Worm (Caenorhabditis elegans) whole organism, L2 larva: ENCODE measurements around the gene Y55H10A.2.
A peak's percentile ranks its signal among the peaks of the same experiment; 100 is the strongest.

Source experiments
- C34F6.9 ChIP-seq: fragments of 150-350 bp; optimal IDR thresholded peaks from 2 replicates; lab custom pipeline; 2014; ENCODE audit warnings: missing biosample characterization, missing genetic modification characterization
- F13H6.1 ChIP-seq: sonication (generic microtip); optimal IDR thresholded peaks from 2 replicates; lab custom pipeline; 2016; ENCODE audit warnings: missing genetic modification characterization, missing compliant biosample characterization
- R02D3.7 ChIP-seq: fragments of 150-350 bp; optimal IDR thresholded peaks from 2 replicates; lab custom pipeline; 2014; ENCODE audit warnings: missing biosample characterization, missing genetic modification characterization
- Y55F3AM.14 ChIP-seq: fragments of 200-800 bp; sonication (Bioruptor generic); optimal IDR thresholded peaks from 2 replicates; lab custom pipeline; 2018; ENCODE audit warnings: mild to moderate bottlenecking, missing genetic modification characterization, missing compliant biosample characterization
- ZK546.5 ChIP-seq: sonication (generic microtip); optimal IDR thresholded peaks from 2 replicates; lab custom pipeline; 2017; ENCODE audit warnings: missing biosample characterization, missing genetic modification characterization
- alr-1 ChIP-seq: fragments of 150-350 bp; optimal IDR thresholded peaks from 2 replicates; lab custom pipeline; 2014; ENCODE audit warnings: missing biosample characterization, missing genetic modification characterization
- aly-2 ChIP-seq: fragments of 150-350 bp; optimal IDR thresholded peaks from 2 replicates; lab custom pipeline; 2014; ENCODE audit warnings: missing biosample characterization, missing genetic modification characterization
- ama-1 ChIP-seq: fragments of 150-350 bp; optimal IDR thresholded peaks from 2 replicates; lab custom pipeline; 2018; ENCODE audit warnings: inconsistent platforms
- blmp-1 ChIP-seq: sonication (generic microtip); optimal IDR thresholded peaks from 2 replicates; lab custom pipeline; 2017; ENCODE audit warnings: missing genetic modification characterization, mild to moderate bottlenecking, missing compliant biosample characterization, antibody characterized with exemption, moderate library complexity; ENCODE audit not compliant: insufficient read depth
- ceh-16 ChIP-seq: fragments of 150-350 bp; optimal IDR thresholded peaks from 2 replicates; lab custom pipeline; 2014; ENCODE audit warnings: missing biosample characterization, missing genetic modification characterization
- ceh-82 ChIP-seq: fragments of 150-350 bp; optimal IDR thresholded peaks from 2 replicates; lab custom pipeline; 2014; ENCODE audit warnings: missing biosample characterization, missing genetic modification characterization
- crh-2 ChIP-seq: sonication (generic microtip); optimal IDR thresholded peaks from 2 replicates; lab custom pipeline; 2017; ENCODE audit warnings: missing biosample characterization, missing genetic modification characterization
- dmd-4 ChIP-seq: sonication (generic microtip); optimal IDR thresholded peaks from 2 replicates; lab custom pipeline; 2017; ENCODE audit warnings: missing biosample characterization, missing genetic modification characterization
- egl-27 ChIP-seq: sonication (generic microtip); optimal IDR thresholded peaks from 3 replicates; lab custom pipeline; 2017; ENCODE audit warnings: missing biosample characterization, missing genetic modification reagents, missing genetic modification characterization
- elt-1 ChIP-seq: fragments of 150-350 bp; optimal IDR thresholded peaks from 2 replicates; lab custom pipeline; 2014; ENCODE audit warnings: missing biosample characterization, missing genetic modification characterization
- elt-3 ChIP-seq: sonication (generic microtip); optimal IDR thresholded peaks from 2 replicates; lab custom pipeline; 2017; ENCODE audit warnings: missing biosample characterization, missing genetic modification characterization
- fos-1 ChIP-seq: fragments of 150-350 bp; optimal IDR thresholded peaks from 2 replicates; lab custom pipeline; 2014; ENCODE audit warnings: missing biosample characterization, missing genetic modification characterization
- gmeb-1 ChIP-seq: fragments of 150-350 bp; optimal IDR thresholded peaks from 2 replicates; lab custom pipeline; 2014; ENCODE audit warnings: missing biosample characterization, missing genetic modification characterization
- lin-11 ChIP-seq: fragments of 150-350 bp; sonication (generic microtip); optimal IDR thresholded peaks from 2 replicates; lab custom pipeline; 2014; ENCODE audit warnings: missing biosample characterization, missing genetic modification characterization, inconsistent platforms, mixed read lengths
- lin-13 ChIP-seq: fragments of 150-350 bp; optimal IDR thresholded peaks from 2 replicates; lab custom pipeline; 2014; ENCODE audit warnings: missing biosample characterization, missing genetic modification reagents, missing genetic modification characterization
- lin-39 ChIP-seq: fragments of 150-350 bp; optimal IDR thresholded peaks from 2 replicates; lab custom pipeline; 2014; ENCODE audit warnings: missing biosample characterization, missing genetic modification reagents, missing genetic modification characterization
- lsy-2 ChIP-seq, 2 experiments: fragments of 150-350 bp in 1 of 2; sonication (generic microtip) in 1 of 2; optimal IDR thresholded peaks; 2 replicates each; lab custom pipeline; 2014 to 2017; ENCODE audit warnings: missing biosample characterization in 2 of 2, missing genetic modification characterization in 2 of 2
- mab-5 ChIP-seq: fragments of 150-350 bp; optimal IDR thresholded peaks from 2 replicates; lab custom pipeline; 2014; ENCODE audit warnings: missing biosample characterization, missing genetic modification characterization
- mbf-1 ChIP-seq: sonication (generic microtip); optimal IDR thresholded peaks from 2 replicates; lab custom pipeline; 2017; ENCODE audit warnings: missing biosample characterization, missing genetic modification characterization
- mdl-1 ChIP-seq, 2 experiments: fragments of 150-350 bp in 1 of 2; sonication (generic microtip) in 1 of 2; optimal IDR thresholded peaks; 2 replicates each; lab custom pipeline; 2017; ENCODE audit warnings: missing biosample characterization in 2 of 2, missing genetic modification characterization in 2 of 2
- nhr-10 ChIP-seq: sonication (generic microtip); optimal IDR thresholded peaks from 2 replicates; lab custom pipeline; 2017; ENCODE audit warnings: missing biosample characterization, missing genetic modification characterization
- nhr-11 ChIP-seq: fragments of 150-350 bp; optimal IDR thresholded peaks from 2 replicates; lab custom pipeline; 2014; ENCODE audit warnings: missing biosample characterization, missing genetic modification characterization
- nhr-12 ChIP-seq: fragments of 150-350 bp; optimal IDR thresholded peaks from 2 replicates; lab custom pipeline; 2014; ENCODE audit warnings: missing biosample characterization, missing genetic modification characterization
- nhr-129 ChIP-seq: fragments of 150-350 bp; optimal IDR thresholded peaks from 2 replicates; lab custom pipeline; 2014; ENCODE audit warnings: missing biosample characterization, missing genetic modification characterization
- nhr-21 ChIP-seq: fragments of 150-350 bp; optimal IDR thresholded peaks from 2 replicates; lab custom pipeline; 2014; ENCODE audit warnings: missing biosample characterization, missing genetic modification characterization
- nhr-23 ChIP-seq: fragments of 150-350 bp; optimal IDR thresholded peaks from 2 replicates; lab custom pipeline; 2014; ENCODE audit warnings: missing biosample characterization, missing genetic modification reagents, missing genetic modification characterization
- nhr-237 ChIP-seq: fragments of 150-350 bp; optimal IDR thresholded peaks from 2 replicates; lab custom pipeline; 2014; ENCODE audit warnings: missing biosample characterization, missing genetic modification characterization
- nhr-25 ChIP-seq: fragments of 150-350 bp; sonication (generic microtip); optimal IDR thresholded peaks from 3 replicates; lab custom pipeline; 2014; ENCODE audit warnings: missing biosample characterization, missing genetic modification characterization
- nhr-6 ChIP-seq: fragments of 150-350 bp; optimal IDR thresholded peaks from 2 replicates; lab custom pipeline; 2014; ENCODE audit warnings: missing biosample characterization, missing genetic modification characterization
- nhr-77 ChIP-seq: fragments of 150-350 bp; optimal IDR thresholded peaks from 2 replicates; lab custom pipeline; 2014; ENCODE audit warnings: missing biosample characterization, missing genetic modification characterization
- peb-1 ChIP-seq: fragments of 150-350 bp; optimal IDR thresholded peaks from 2 replicates; lab custom pipeline; 2014; ENCODE audit warnings: missing biosample characterization, missing genetic modification characterization
- sem-4 ChIP-seq: fragments of 150-350 bp; optimal IDR thresholded peaks from 2 replicates; lab custom pipeline; 2014; ENCODE audit warnings: missing biosample characterization, missing genetic modification reagents, missing genetic modification characterization
- skn-1 ChIP-seq: sonication (generic microtip); optimal IDR thresholded peaks from 2 replicates; lab custom pipeline; 2017; ENCODE audit warnings: missing biosample characterization, missing genetic modification characterization
- sma-3 ChIP-seq: sonication (generic microtip); optimal IDR thresholded peaks from 2 replicates; lab custom pipeline; 2016; ENCODE audit warnings: missing genetic modification reagents, missing genetic modification characterization, missing compliant biosample characterization
- sma-9 ChIP-seq, 2 experiments: fragments of 150-350 bp in 1 of 2; sonication (generic microtip) in 1 of 2; optimal IDR thresholded peaks; 2 replicates each; lab custom pipeline; 2014 to 2016; ENCODE audit warnings: missing genetic modification characterization in 2 of 2, mild to moderate bottlenecking in 1 of 2, missing biosample characterization in 1 of 2, missing compliant biosample characterization in 1 of 2, missing genetic modification reagents in 1 of 2, moderate library complexity in 1 of 2
- snpc-4 ChIP-seq: fragments of 150-350 bp; optimal IDR thresholded peaks from 2 replicates; lab custom pipeline; 2014; ENCODE audit warnings: missing biosample characterization, missing genetic modification characterization
- unc-39 ChIP-seq: fragments of 150-350 bp; optimal IDR thresholded peaks from 2 replicates; lab custom pipeline; 2014; ENCODE audit warnings: missing biosample characterization, missing genetic modification characterization
- unc-55 ChIP-seq: fragments of 150-350 bp; sonication (generic microtip); optimal IDR thresholded peaks from 3 replicates; lab custom pipeline; 2014; ENCODE audit warnings: missing biosample characterization, missing genetic modification reagents, missing genetic modification characterization
- unc-62 ChIP-seq: fragments of 150-350 bp; optimal IDR thresholded peaks from 2 replicates; lab custom pipeline; 2014; ENCODE audit warnings: missing biosample characterization, missing genetic modification reagents, missing genetic modification characterization
- zag-1 ChIP-seq: fragments of 150-350 bp; optimal IDR thresholded peaks from 2 replicates; lab custom pipeline; 2014; ENCODE audit warnings: missing biosample characterization, missing genetic modification characterization
- ztf-1 ChIP-seq: fragments of 200-800 bp; sonication (Bioruptor generic); conservative IDR thresholded peaks from 2 replicates; pipeline ENCODE4 v1.3.6; 2022; ENCODE audit warnings: missing genetic modification characterization, missing compliant biosample characterization
- ztf-11 ChIP-seq: sonication (generic microtip); optimal IDR thresholded peaks from 2 replicates; lab custom pipeline; 2017; ENCODE audit warnings: missing biosample characterization, missing genetic modification characterization
- ztf-4 ChIP-seq: fragments of 150-350 bp; optimal IDR thresholded peaks from 2 replicates; lab custom pipeline; 2014; ENCODE audit warnings: missing biosample characterization, missing genetic modification characterization

Gene Y55H10A.2

DNA sequence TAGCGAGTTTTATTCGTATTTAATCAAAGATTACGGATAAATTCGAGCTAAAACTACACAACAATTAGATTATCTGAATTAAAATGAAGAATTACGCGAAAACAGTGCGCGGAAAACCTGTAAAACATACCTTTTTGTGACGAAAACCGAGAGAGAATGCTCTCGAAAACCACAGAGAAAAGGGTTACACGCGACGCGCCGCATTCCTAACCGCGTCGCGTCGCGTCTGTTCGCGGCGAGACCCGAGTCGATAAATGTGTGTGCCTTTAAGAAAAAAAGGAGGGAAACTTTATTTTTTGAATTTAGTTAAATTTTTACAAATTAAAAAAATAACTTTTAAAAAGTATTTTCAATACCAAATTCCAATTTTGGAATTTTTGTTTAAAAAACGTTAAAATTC is 24.6 kb upstream of the Y55H10A.2 start, which contains the start of gene hrpa-1:
hrpa-1 (minus strand) TSS at position 192 of the 400 bp plus-strand sequence.
- TF ChIP-seq mbf-1 (tag; lab: Kevin White, UChicago) (no peak), nhr-23 (tag; lab: Kevin White, UChicago) (no peak), blmp-1 (peak; percentile 28), lin-11 (tag; lab: Kevin White, UChicago) (peak; percentile 80), R02D3.7 (tag; lab: Kevin White, UChicago) (no peak), ztf-1 (GFP tag; lab: Robert Waterston, UW) (no peak), nhr-6 (peak; percentile 60), ceh-82 (tag; lab: Kevin White, UChicago) (peak; percentile 62), unc-55 (peak; percentile 98), unc-62 (GFP tag; lab: Kevin White, UChicago) (no peak), nhr-237 (tag; lab: Kevin White, UChicago) (no peak), C34F6.9 (peak; percentile 94), ztf-4 (tag; lab: Kevin White, UChicago) (peak; percentile 68), dmd-4 (tag; lab: Kevin White, UChicago) (no peak), elt-3 (tag; lab: Kevin White, UChicago) (no peak), zag-1 (tag; lab: Kevin White, UChicago) (peak; percentile 17), lin-13 (GFP tag; lab: Kevin White, UChicago) (peak; percentile 92), Y55F3AM.14 (GFP tag; lab: Kevin White, UChicago) (no peak), gmeb-1 (peak; percentile 97), sem-4 (tag; lab: Kevin White, UChicago) (peak; percentile 56), ama-1 (lab: Kevin White, UChicago) (peak; percentile 64), aly-2 (tag; lab: Kevin White, UChicago) (no peak), fos-1 (tag; lab: Kevin White, UChicago) (peak; percentile 64), F13H6.1 (tag; lab: Kevin White, UChicago) (peak; percentile 76), mdl-1 (tag; optimal IDR thresholded peaks at IDR 0.05; lab: Kevin White, UChicago) (peak in 1 of 2 experiments; percentile 46), nhr-12 (tag; lab: Kevin White, UChicago) (no peak), snpc-4 (tag; lab: Kevin White, UChicago) (peak; percentile 42), nhr-129 (tag; lab: Kevin White, UChicago) (peak; percentile 64), nhr-10 (no peak), nhr-77 (tag; lab: Kevin White, UChicago) (no peak), alr-1 (tag; lab: Kevin White, UChicago) (no peak), unc-39 (tag; lab: Kevin White, UChicago) (no peak), lsy-2 (tag; optimal IDR thresholded peaks at IDR 0.05; lab: Kevin White, UChicago) (peak; percentile 85 to 96), sma-9 (GFP tag; optimal IDR thresholded peaks at IDR 0.05; lab: Kevin White, UChicago) (peak; percentile 70), sma-9 (tag; optimal IDR thresholded peaks at IDR 0.05; lab: Kevin White, UChicago) (no peak), nhr-21 (peak; percentile 62), nhr-25 (tag; lab: Kevin White, UChicago) (peak; percentile 88), ztf-11 (no peak), nhr-11 (tag; lab: Kevin White, UChicago) (no peak), ZK546.5 (peak; percentile 66), egl-27 (tag; lab: Kevin White, UChicago) (peak; percentile 8), ceh-16 (no peak), lin-39 (tag; lab: Kevin White, UChicago) (no peak), sma-3 (peak; percentile 81), peb-1 (no peak), elt-1 (tag; lab: Kevin White, UChicago) (no peak), mab-5 (peak; percentile 56), crh-2 (tag; lab: Kevin White, UChicago) (peak; percentile 90), skn-1 (no peak)
